Fruit fly (Drosophila melanogaster): Measurements from ENCODE around the gene toc.

Gene toc

DNA sequence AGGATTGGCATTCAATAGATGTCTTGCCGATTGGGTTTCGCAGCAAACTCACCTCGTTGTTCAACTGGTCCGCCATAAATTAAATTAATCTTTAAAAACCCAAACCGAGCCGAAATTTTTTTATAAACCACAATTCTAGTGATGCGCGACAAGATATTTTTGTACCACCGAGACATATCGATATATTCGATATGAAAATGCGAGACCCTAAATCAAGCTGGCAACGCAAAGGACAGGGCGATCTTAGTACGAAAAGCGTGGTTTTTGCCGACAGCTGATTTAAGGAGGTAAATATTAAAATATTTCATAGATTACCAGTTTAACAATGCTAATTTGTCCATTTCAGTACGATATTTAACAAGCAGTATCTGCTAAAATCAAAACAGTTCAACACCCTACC, 115.6 kb downstream of the toc start, which contains the start of the genes Sf3b2 and CG17219 (continued):
- no peak for TF ChIP-seq CG3065 (GFP tag; optimal IDR thresholded peaks at IDR 0.05)
- peak; percentile 11 for TF ChIP-seq Sin3A (optimal IDR thresholded peaks at IDR 0.05)
- no peak for TF ChIP-seq CG17612 (GFP tag; IDR thresholded peaks at IDR 0.05)
- no peak for TF ChIP-seq NC2α (GFP tag; optimal IDR thresholded peaks at IDR 0.05)
- no peak for TF ChIP-seq CG2199 (GFP tag; IDR thresholded peaks at IDR 0.05)
- TF ChIP-seq CG12155 (GFP tag; optimal IDR thresholded peaks at IDR 0.05) = peak; percentile 18
- no peak for TF ChIP-seq exex (tag; optimal IDR thresholded peaks at IDR 0.05)
- peak; percentile 96 for TF ChIP-seq CG11560 (tag; IDR thresholded peaks at IDR 0.05)
- no peak for TF ChIP-seq CG6813 (GFP tag; optimal IDR thresholded peaks at IDR 0.05)
- TF ChIP-seq CG8478 (optimal IDR thresholded peaks at IDR 0.05) = no peak
- no peak for TF ChIP-seq CG31365 (tag; optimal IDR thresholded peaks at IDR 0.05)
- no peak for TF ChIP-seq Taf1 (GFP tag; IDR thresholded peaks at IDR 0.05)
- no peak for TF ChIP-seq Dip2 (GFP tag; IDR thresholded peaks at IDR 0.05)
- no peak for TF ChIP-seq CG12769 (tag; optimal IDR thresholded peaks at IDR 0.05)
- no peak for TF ChIP-seq CG12236 (GFP tag; optimal IDR thresholded peaks at IDR 0.05)
- no peak for TF ChIP-seq Mes4 (GFP tag; optimal IDR thresholded peaks at IDR 0.05)
- no peak for TF ChIP-seq CG9876 (GFP tag; optimal IDR thresholded peaks at IDR 0.05)
- no peak for TF ChIP-seq CG1024 (GFP tag; IDR thresholded peaks at IDR 0.05)
- TF ChIP-seq Opbp (GFP tag; IDR thresholded peaks at IDR 0.05; ENCODE audit: partially characterized antibody) = peak; percentile 77
- peak; percentile 68 for TF ChIP-seq E2f2 (GFP tag; IDR thresholded peaks at IDR 0.05)

dm6 chr2L:3022986-3023385, 121.6 kb downstream of the toc start, which contains the start of the genes alpha4GT1 and Prp40:
Gene alpha4GT1, minus strand, starts transcription at chr2L:3023141.
Gene Prp40, plus strand, starts transcription at chr2L:3023226.
- TF ChIP-seq CG7745 (tag; optimal IDR thresholded peaks at IDR 0.05) (no peak), tna (GFP tag; IDR thresholded peaks at IDR 0.05; ENCODE audit: partially characterized antibody) (peak; percentile 91), ato (GFP tag; IDR thresholded peaks at IDR 0.05; ENCODE audit: partially characterized antibody) (peak; percentile 94), psq (GFP tag; optimal IDR thresholded peaks at IDR 0.05) (no peak), hbn (GFP tag; IDR thresholded peaks at IDR 0.05; ENCODE audit: partially characterized antibody) (peak; percentile 71), sna (GFP tag; IDR thresholded peaks at IDR 0.05; ENCODE audit: partially characterized antibody) (peak; percentile 72), CG16813 (GFP tag; IDR thresholded peaks at IDR 0.05; ENCODE audit: partially characterized antibody) (peak; percentile 81), Trl (optimal IDR thresholded peaks at IDR 0.05) (no peak), Trl (GFP tag; optimal IDR thresholded peaks at IDR 0.05) (no peak), HLH4C (GFP tag; IDR thresholded peaks at IDR 0.05; ENCODE audit: partially characterized antibody) (peak; percentile 94), NFAT (GFP tag; IDR thresholded peaks at IDR 0.05) (0 out of 2 replicates have a peak, but pooled peaks have one; percentile 15), vvl (GFP tag; IDR thresholded peaks at IDR 0.05) (peak; percentile 21; the same call in 1 of the 2 replicates), E2f2 (GFP tag; IDR thresholded peaks at IDR 0.05) (peak; percentile 67), Hr39 (optimal IDR thresholded peaks at IDR 0.05) (no peak), Ptx1 (GFP tag; IDR thresholded peaks at IDR 0.05) (no peak), BEAF-32 (GFP tag; optimal IDR thresholded peaks at IDR 0.05) (peak; percentile 64), dati (GFP tag; IDR thresholded peaks at IDR 0.05) (no peak), ken (GFP tag; IDR thresholded peaks at IDR 0.05) (no peak), CG14710 (tag; optimal IDR thresholded peaks at IDR 0.05) (no peak), dm (GFP tag; optimal IDR thresholded peaks at IDR 0.05) (peak; percentile 61), CG17186 (GFP tag; optimal IDR thresholded peaks at IDR 0.05) (peak; percentile 73), pnt (GFP tag; optimal IDR thresholded peaks at IDR 0.05) (no peak), CG13287 (GFP tag; IDR thresholded peaks at IDR 0.05; ENCODE audit: partially characterized antibody) (peak; percentile 87), vnd (GFP tag; IDR thresholded peaks at IDR 0.05; ENCODE audit: partially characterized antibody) (peak; percentile 86), bcd (GFP tag; optimal IDR thresholded peaks at IDR 0.05) (no peak), Scr (GFP tag; IDR thresholded peaks at IDR 0.05; ENCODE audit: partially characterized antibody) (peak; percentile 73), Dp (GFP tag; optimal IDR thresholded peaks at IDR 0.05) (peak; percentile 53), zen2 (GFP tag; IDR thresholded peaks at IDR 0.05; ENCODE audit: partially characterized antibody) (peak; percentile 90), CG34224 (GFP tag; IDR thresholded peaks at IDR 0.05; ENCODE audit: partially characterized antibody) (peak; percentile 96), pfk (GFP tag; optimal IDR thresholded peaks at IDR 0.05) (peak; percentile 39), gem (tag; optimal IDR thresholded peaks at IDR 0.05) (no peak), HmgZ (tag; optimal IDR thresholded peaks at IDR 0.05) (peak; percentile 49)
